Worm (Caenorhabditis elegans) whole organism, late embryonic: Measurements from ENCODE around the gene W04E12.9.
"Not testable (repeated sequence)": the region's sequence is repeated elsewhere in the genome, so short reads cannot be mapped to it uniquely, and the experiment has no call there.

ENCODE experiments used
- C38D4.7 ChIP-seq: fragments of 200-800 bp; sonication (Bioruptor generic); optimal IDR thresholded peaks from 2 replicates; lab custom pipeline; 2018; ENCODE audit warnings: mild to moderate bottlenecking, missing genetic modification characterization, moderate library complexity, missing compliant biosample characterization
- F13H6.1 ChIP-seq: sonication (generic microtip); optimal IDR thresholded peaks from 2 replicates; lab custom pipeline; 2016; ENCODE audit warnings: missing genetic modification characterization, missing compliant biosample characterization
- hlh-30 ChIP-seq: sonication (generic microtip); optimal IDR thresholded peaks from 2 replicates; lab custom pipeline; 2017; ENCODE audit warnings: antibody characterized with exemption, missing genetic modification characterization, missing compliant biosample characterization; ENCODE audit not compliant: insufficient read depth
- pqm-1 ChIP-seq: sonication (generic microtip); optimal IDR thresholded peaks from 2 replicates; lab custom pipeline; 2016; ENCODE audit warnings: missing genetic modification characterization, missing compliant biosample characterization
- zip-5 ChIP-seq: sonication (generic microtip); optimal IDR thresholded peaks from 2 replicates; lab custom pipeline; 2016; ENCODE audit warnings: missing genetic modification characterization, missing compliant biosample characterization

ce11 chrV:19710514-19710913, 45.8 kb upstream of the W04E12.9 start, which contains the start of gene Y43F8C.15:
- TF ChIP-seq C38D4.7 (GFP tag; lab: Kevin White, UChicago); zip-5 (tag; lab: Kevin White, UChicago); F13H6.1; pqm-1 (tag; lab: Kevin White, UChicago); hlh-30 (tag; lab: Kevin White, UChicago): not testable (repeated sequence)
